Worm (Caenorhabditis elegans) whole organism, early embryonic: ENCODE results near the gene T24H10.4.

Experiments
- B0310.2 ChIP-seq: sonication (generic microtip); optimal IDR thresholded peaks from 2 replicates; lab custom pipeline; 2016; ENCODE audit warnings: mild to moderate bottlenecking, missing genetic modification characterization, missing compliant biosample characterization
- F13C5.2 ChIP-seq: sonication (generic microtip); optimal IDR thresholded peaks from 2 replicates; lab custom pipeline; 2017; ENCODE audit warnings: mild to moderate bottlenecking, missing genetic modification characterization, inconsistent platforms, missing compliant biosample characterization
- aly-1 ChIP-seq: sonication (generic microtip); optimal IDR thresholded peaks from 2 replicates; lab custom pipeline; 2016; ENCODE audit warnings: missing genetic modification characterization, missing compliant biosample characterization
- ama-1 ChIP-seq: fragments of 150-350 bp; optimal IDR thresholded peaks from 2 replicates; lab custom pipeline; 2014
- ets-7 ChIP-seq: sonication (generic microtip); optimal IDR thresholded peaks from 2 replicates; lab custom pipeline; 2016; ENCODE audit warnings: missing genotype, missing genetic modification characterization, missing compliant biosample characterization
- flt-1 ChIP-seq: fragments of 200-800 bp; sonication (Bioruptor generic); IDR thresholded peaks from 2 replicates; pipeline ENCODE4 v1.3.6; 2022; ENCODE audit warnings: missing genetic modification characterization, missing compliant biosample characterization
- hnd-1 ChIP-seq: sonication (generic microtip); optimal IDR thresholded peaks from 2 replicates; lab custom pipeline; 2016; ENCODE audit warnings: missing genetic modification characterization, missing compliant biosample characterization
- pes-1 ChIP-seq: fragments of 200-800 bp; sonication (Bioruptor generic); IDR thresholded peaks from 2 replicates; pipeline ENCODE4 v1.3.6; 2022; ENCODE audit warnings: missing genetic modification reagents, missing genetic modification characterization, missing compliant biosample characterization
- scrt-1 ChIP-seq: fragments of 200-800 bp; sonication (Bioruptor generic); IDR thresholded peaks from 2 replicates; pipeline ENCODE4 v1.3.6; 2022; ENCODE audit warnings: missing genetic modification characterization, missing compliant biosample characterization
- tbx-11 ChIP-seq: fragments of 200-800 bp; sonication (Bioruptor generic); IDR thresholded peaks from 2 replicates; pipeline ENCODE4 v1.3.6; 2022; ENCODE audit warnings: missing genetic modification characterization, missing compliant biosample characterization
- tbx-37 ChIP-seq: fragments of 200-800 bp; sonication (Bioruptor generic); conservative IDR thresholded peaks from 2 replicates; pipeline ENCODE4 v1.3.6; 2022; ENCODE audit warnings: missing genetic modification reagents, missing genetic modification characterization, missing compliant biosample characterization
- tra-4 ChIP-seq: sonication (generic microtip); optimal IDR thresholded peaks from 2 replicates; lab custom pipeline; 2017; ENCODE audit warnings: missing genetic modification characterization, missing compliant biosample characterization

- TF ChIP-seq ama-1 (lab: Kevin White, UChicago) (no peak), hnd-1 (tag; lab: Kevin White, UChicago) (no peak), pes-1 (GFP tag; lab: Robert Waterston, UW) (no peak), aly-1 (no peak), ets-7 (no peak), tbx-37 (no peak), flt-1 (no peak), tra-4 (tag; lab: Kevin White, UChicago) (no peak), scrt-1 (GFP tag; lab: Robert Waterston, UW) (no peak), tbx-11 (GFP tag; lab: Robert Waterston, UW) (no peak), B0310.2 (tag; lab: Kevin White, UChicago) (no peak), F13C5.2 (tag; lab: Kevin White, UChicago) (no peak)
Observed at ce11 chrII:9069836-9070235, 39.5 kb upstream of the T24H10.4 start.
